Worm (Caenorhabditis elegans): ENCODE measurements around the gene ins-7.

- TF ChIP-seq chd-7 (tag; optimal IDR thresholded peaks at IDR 0.05) (no peak), nfya-1 (tag; optimal IDR thresholded peaks at IDR 0.05; ENCODE audit: borderline replicate concordance, insufficient read depth) (no peak), F57C9.4 (tag; optimal IDR thresholded peaks at IDR 0.05) (no peak), pha-4 (tag; optimal IDR thresholded peaks at IDR 0.05) (no peak)
Measured at ce11 chrIV:9659999-9660398, 22.6 kb downstream of the ins-7 start.

Measured in whole organism, young adult.